Worm (Caenorhabditis elegans) whole organism, mixed stage, embryonic: ENCODE measurements around the gene F31D5.1.

Source experiments
- M03D4.4 ChIP-seq: sonication (generic microtip); optimal IDR thresholded peaks from 2 replicates; lab custom pipeline; 2017; ENCODE audit warnings: mild to moderate bottlenecking, missing genetic modification characterization, missing compliant biosample characterization
- bed-3 ChIP-seq: fragments of 200-800 bp; sonication (Bioruptor generic); optimal IDR thresholded peaks from 3 replicates; lab custom pipeline; 2018; ENCODE audit warnings: mild to moderate bottlenecking, missing genetic modification characterization, moderate library complexity, missing compliant biosample characterization
- blmp-1 ChIP-seq: fragments of 150-350 bp; optimal IDR thresholded peaks from 2 replicates; lab custom pipeline; 2014; ENCODE audit warnings: missing biosample characterization, missing genetic modification characterization
- ceh-39 ChIP-seq: fragments of 150-350 bp; optimal IDR thresholded peaks from 2 replicates; lab custom pipeline; 2014; ENCODE audit warnings: missing biosample characterization, missing genetic modification characterization
- ceh-43 ChIP-seq: fragments of 200-800 bp; sonication (Bioruptor generic); optimal IDR thresholded peaks from 2 replicates; lab custom pipeline; 2018; ENCODE audit warnings: mild to moderate bottlenecking, missing genetic modification characterization, moderate library complexity, missing compliant biosample characterization
- ceh-83 ChIP-seq: fragments of 200-800 bp; sonication (Bioruptor generic); optimal IDR thresholded peaks from 2 replicates; lab custom pipeline; 2018; ENCODE audit warnings: mild to moderate bottlenecking, missing genetic modification characterization, missing compliant biosample characterization
- cnd-1 ChIP-seq: fragments of 200-800 bp; sonication (Bioruptor generic); optimal IDR thresholded peaks from 2 replicates; lab custom pipeline; 2018; ENCODE audit warnings: mild to moderate bottlenecking, missing genetic modification characterization, missing compliant biosample characterization
- drap-1 ChIP-seq: fragments of 200-800 bp; sonication (Bioruptor generic); optimal IDR thresholded peaks from 3 replicates; lab custom pipeline; 2018; ENCODE audit warnings: mild to moderate bottlenecking, missing genetic modification characterization, missing compliant biosample characterization
- elt-1 ChIP-seq: sonication (generic microtip); optimal IDR thresholded peaks from 2 replicates; lab custom pipeline; 2017; ENCODE audit warnings: missing genetic modification characterization, mild to moderate bottlenecking, missing compliant biosample characterization, antibody characterized with exemption, moderate library complexity, borderline replicate concordance; ENCODE audit not compliant: insufficient read depth
- elt-3 ChIP-seq: fragments of 150-350 bp; optimal IDR thresholded peaks from 2 replicates; lab custom pipeline; 2014; ENCODE audit warnings: missing biosample characterization, missing genetic modification characterization
- flh-1 ChIP-seq: fragments of 200-800 bp; sonication (Bioruptor generic); optimal IDR thresholded peaks from 2 replicates; lab custom pipeline; 2018; ENCODE audit warnings: mild to moderate bottlenecking, missing genetic modification characterization, moderate library complexity, missing compliant biosample characterization
- ham-2 ChIP-seq: fragments of 200-800 bp; sonication (Bioruptor generic); optimal IDR thresholded peaks from 2 replicates; lab custom pipeline; 2018; ENCODE audit warnings: mild to moderate bottlenecking, missing genetic modification characterization, missing compliant biosample characterization
- hlh-1 ChIP-seq: fragments of 150-350 bp; optimal IDR thresholded peaks from 2 replicates; lab custom pipeline; 2014; ENCODE audit warnings: missing biosample characterization, missing genetic modification reagents, missing genetic modification characterization
- lin-13 ChIP-seq: fragments of 150-350 bp; optimal IDR thresholded peaks from 2 replicates; lab custom pipeline; 2014; ENCODE audit warnings: missing biosample characterization, missing genetic modification characterization
- lin-32 ChIP-seq: fragments of 200-800 bp; sonication (Bioruptor generic); optimal IDR thresholded peaks from 2 replicates; lab custom pipeline; 2018; ENCODE audit warnings: mild to moderate bottlenecking, missing genetic modification characterization, missing compliant biosample characterization
- lsy-2 ChIP-seq: fragments of 150-350 bp; optimal IDR thresholded peaks from 2 replicates; lab custom pipeline; 2014; ENCODE audit warnings: missing biosample characterization, missing genetic modification characterization
- mab-5 ChIP-seq: fragments of 150-350 bp; optimal IDR thresholded peaks from 2 replicates; lab custom pipeline; 2014; ENCODE audit warnings: missing biosample characterization, missing genetic modification characterization
- mep-1 ChIP-seq: fragments of 150-350 bp; optimal IDR thresholded peaks from 2 replicates; lab custom pipeline; 2017; ENCODE audit warnings: missing biosample characterization, missing genetic modification reagents, missing genetic modification characterization, inconsistent platforms
- mls-2 ChIP-seq: sonication (generic microtip); optimal IDR thresholded peaks from 2 replicates; lab custom pipeline; 2016; ENCODE audit warnings: mild to moderate bottlenecking, missing genetic modification characterization, moderate library complexity, missing compliant biosample characterization
- nhr-12 ChIP-seq: fragments of 150-350 bp; optimal IDR thresholded peaks from 2 replicates; lab custom pipeline; 2014; ENCODE audit warnings: missing biosample characterization, missing genetic modification characterization
- nhr-2 ChIP-seq: fragments of 150-350 bp; optimal IDR thresholded peaks from 2 replicates; lab custom pipeline; 2014; ENCODE audit warnings: missing biosample characterization, missing genetic modification characterization
- nhr-28 ChIP-seq: fragments of 150-350 bp; optimal IDR thresholded peaks from 2 replicates; lab custom pipeline; 2014; ENCODE audit warnings: missing biosample characterization, missing genetic modification characterization
- nhr-76 ChIP-seq: sonication (generic microtip); optimal IDR thresholded peaks from 2 replicates; lab custom pipeline; 2017; ENCODE audit warnings: missing biosample characterization, missing genetic modification characterization
- pha-4 ChIP-seq: fragments of 150-350 bp; optimal IDR thresholded peaks from 2 replicates; lab custom pipeline; 2018; ENCODE audit warnings: missing biosample characterization, missing genetic modification reagents, missing genetic modification characterization
- sem-2 ChIP-seq: fragments of 200-800 bp; sonication (Bioruptor generic); optimal IDR thresholded peaks from 2 replicates; lab custom pipeline; 2018; ENCODE audit warnings: mild to moderate bottlenecking, missing genetic modification characterization, missing compliant biosample characterization
- sptf-1 ChIP-seq: sonication (generic microtip); optimal IDR thresholded peaks from 2 replicates; lab custom pipeline; 2017; ENCODE audit warnings: mild to moderate bottlenecking, missing genetic modification characterization, moderate library complexity, missing compliant biosample characterization
- tbx-8 ChIP-seq: fragments of 200-800 bp; sonication (Bioruptor generic); optimal IDR thresholded peaks from 2 replicates; lab custom pipeline; 2018; ENCODE audit warnings: mild to moderate bottlenecking, missing genetic modification characterization, moderate library complexity, missing compliant biosample characterization
- unc-120 ChIP-seq: sonication (generic microtip); optimal IDR thresholded peaks from 2 replicates; lab custom pipeline; 2017; ENCODE audit warnings: missing genetic modification characterization, missing compliant biosample characterization; ENCODE audit not compliant: poor library complexity, severe bottlenecking
- unc-39 ChIP-seq: fragments of 150-350 bp; optimal IDR thresholded peaks from 2 replicates; lab custom pipeline; 2014; ENCODE audit warnings: missing biosample characterization, missing genetic modification characterization
- unc-62 ChIP-seq: fragments of 150-350 bp; optimal IDR thresholded peaks from 2 replicates; lab custom pipeline; 2014; ENCODE audit warnings: missing biosample characterization, missing genetic modification reagents, missing genetic modification characterization
- zip-8 ChIP-seq: fragments of 150-350 bp; optimal IDR thresholded peaks from 2 replicates; lab custom pipeline; 2014; ENCODE audit warnings: missing biosample characterization, missing genetic modification characterization
- ztf-11 ChIP-seq: fragments of 150-350 bp; optimal IDR thresholded peaks from 2 replicates; lab custom pipeline; 2014; ENCODE audit warnings: missing biosample characterization, missing genetic modification characterization

F31D5.1 gene

ce11 chrII:4179897-4180296 lies 39.3 kb upstream of the F31D5.1 start, which contains the start of gene R03H10.1:
Gene R03H10.1 (plus strand): TSS chrII:4180248.
- TF ChIP-seq mab-5 (tag; lab: Kevin White, UChicago) (no peak), drap-1 (GFP tag; lab: Kevin White, UChicago) (no peak), ceh-39 (tag; lab: Kevin White, UChicago) (no peak), tbx-8 (GFP tag; lab: Kevin White, UChicago) (no peak), M03D4.4 (tag; lab: Kevin White, UChicago) (no peak), unc-120 (tag; lab: Kevin White, UChicago) (no peak), unc-62 (no peak), unc-39 (tag; lab: Kevin White, UChicago) (no peak), mls-2 (tag; lab: Kevin White, UChicago) (no peak), sem-2 (GFP tag; lab: Kevin White, UChicago) (no peak), sptf-1 (no peak), nhr-28 (tag; lab: Kevin White, UChicago) (no peak), nhr-2 (no peak)

ce11 chrII:4182364-4182763 lies 36.8 kb upstream of the F31D5.1 start, which contains the start of gene R03H10.11:
Gene R03H10.11 (plus strand): TSS chrII:4182664.
- TF ChIP-seq nhr-76 (tag; lab: Kevin White, UChicago) = no peak
- TF ChIP-seq ceh-83 = no peak
- TF ChIP-seq tbx-8 (GFP tag; lab: Kevin White, UChicago) = no peak
- no peak for TF ChIP-seq ceh-43 (GFP tag; lab: Kevin White, UChicago)
- TF ChIP-seq sem-2 (GFP tag; lab: Kevin White, UChicago) = no peak
- no peak for TF ChIP-seq pha-4 (tag; lab: Kevin White, UChicago)
- no peak for TF ChIP-seq unc-39 (tag; lab: Kevin White, UChicago)
- TF ChIP-seq nhr-12 (tag; lab: Kevin White, UChicago) = no peak
- TF ChIP-seq lsy-2 (tag; lab: Kevin White, UChicago) = no peak
- no peak for TF ChIP-seq blmp-1
- no peak for TF ChIP-seq elt-1 (tag; lab: Kevin White, UChicago)
- no peak for TF ChIP-seq cnd-1
- TF ChIP-seq mep-1 = no peak

ce11 chrII:4183979-4184378 lies 35.2 kb upstream of the F31D5.1 start:
- TF ChIP-seq unc-62 (peak; percentile 29), unc-120 (tag; lab: Kevin White, UChicago) (peak; percentile 58), hlh-1 (tag; lab: Kevin White, UChicago) (peak; percentile 96), bed-3 (GFP tag; lab: Kevin White, UChicago) (no peak), flh-1 (GFP tag; lab: Kevin White, UChicago) (no peak)

ce11 chrII:4186364-4186763 lies 32.8 kb upstream of the F31D5.1 start, which contains the start of gene cpna-1:
Gene cpna-1 (plus strand): TSS chrII:4186664.
- no peak for TF ChIP-seq ztf-11
- TF ChIP-seq lsy-2 (tag; lab: Kevin White, UChicago) = no peak
- TF ChIP-seq hlh-1 (tag; lab: Kevin White, UChicago) = no peak
- no peak for TF ChIP-seq lin-13 (tag; lab: Kevin White, UChicago)
- no peak for TF ChIP-seq elt-3 (tag; lab: Kevin White, UChicago)
- TF ChIP-seq ham-2 (GFP tag; lab: Kevin White, UChicago) = no peak
- no peak for TF ChIP-seq nhr-76 (tag; lab: Kevin White, UChicago)
- TF ChIP-seq flh-1 (GFP tag; lab: Kevin White, UChicago) = no peak
- TF ChIP-seq nhr-12 (tag; lab: Kevin White, UChicago) = no peak
- no peak for TF ChIP-seq pha-4 (tag; lab: Kevin White, UChicago)
- no peak for TF ChIP-seq drap-1 (GFP tag; lab: Kevin White, UChicago)
- TF ChIP-seq elt-1 (tag; lab: Kevin White, UChicago) = no peak
- no peak for TF ChIP-seq sem-2 (GFP tag; lab: Kevin White, UChicago)
- no peak for TF ChIP-seq blmp-1

- TF ChIP-seq hlh-1 (tag; lab: Kevin White, UChicago) = no peak
- TF ChIP-seq unc-120 (tag; lab: Kevin White, UChicago) = no peak
- no peak for TF ChIP-seq ceh-43 (GFP tag; lab: Kevin White, UChicago)
- no peak for TF ChIP-seq unc-62
- TF ChIP-seq ham-2 (GFP tag; lab: Kevin White, UChicago) = no peak
- no peak for TF ChIP-seq nhr-76 (tag; lab: Kevin White, UChicago)
- no peak for TF ChIP-seq ceh-83
- TF ChIP-seq pha-4 (tag; lab: Kevin White, UChicago) = no peak
- no peak for TF ChIP-seq flh-1 (GFP tag; lab: Kevin White, UChicago)
- TF ChIP-seq tbx-8 (GFP tag; lab: Kevin White, UChicago) = no peak
- no peak for TF ChIP-seq zip-8 (tag; lab: Kevin White, UChicago)
- TF ChIP-seq lin-32 (GFP tag; lab: Kevin White, UChicago) = no peak
- no peak for TF ChIP-seq unc-39 (tag; lab: Kevin White, UChicago)
- TF ChIP-seq lsy-2 (tag; lab: Kevin White, UChicago) = no peak
- no peak for TF ChIP-seq nhr-2
- TF ChIP-seq elt-3 (tag; lab: Kevin White, UChicago) = no peak
- TF ChIP-seq ztf-11 = no peak
- no peak for TF ChIP-seq bed-3 (GFP tag; lab: Kevin White, UChicago)
Observed at ce11 chrII:4194127-4194526, 25.0 kb upstream of the F31D5.1 start, which contains the start of gene mth-2. Gene mth-2 (minus strand): TSS chrII:4194314.
